Worm (Caenorhabditis elegans) whole organism, L3 larva: Measurements from ENCODE around the gene cogc-4.
"Not testable (repeated sequence)": the region's sequence is repeated elsewhere in the genome, so short reads cannot be mapped to it uniquely, and the experiment has no call there.

Experiments used
- ceh-16 ChIP-seq: sonication (generic microtip); optimal IDR thresholded peaks from 2 replicates; lab custom pipeline; 2017; ENCODE audit warnings: missing biosample characterization, missing genetic modification characterization
- ceh-9 ChIP-seq: sonication (generic microtip); optimal IDR thresholded peaks from 2 replicates; lab custom pipeline; 2018; ENCODE audit warnings: missing biosample characterization, missing genetic modification characterization
- lin-15B ChIP-seq: fragments of 150-350 bp; optimal IDR thresholded peaks from 2 replicates; lab custom pipeline; 2014; ENCODE audit warnings: missing biosample characterization, missing genetic modification characterization
- mml-1 ChIP-seq: fragments of 150-350 bp; sonication (generic microtip); optimal IDR thresholded peaks from 3 replicates; lab custom pipeline; 2014; ENCODE audit warnings: missing biosample characterization, missing genetic modification characterization
- nhr-28 ChIP-seq: fragments of 150-350 bp; optimal IDR thresholded peaks from 2 replicates; lab custom pipeline; 2014; ENCODE audit warnings: missing biosample characterization, missing genetic modification characterization
- nhr-43 ChIP-seq: sonication (generic microtip); optimal IDR thresholded peaks from 2 replicates; lab custom pipeline; 2016; ENCODE audit warnings: mild to moderate bottlenecking, missing genetic modification characterization, missing compliant biosample characterization; ENCODE audit not compliant: poor library complexity, severe bottlenecking
- skn-1 ChIP-seq: fragments of 150-350 bp; optimal IDR thresholded peaks from 2 replicates; lab custom pipeline; 2014; ENCODE audit warnings: missing biosample characterization, missing genetic modification characterization
- ztf-11 ChIP-seq: fragments of 150-350 bp; optimal IDR thresholded peaks from 2 replicates; lab custom pipeline; 2014; ENCODE audit warnings: missing biosample characterization, missing genetic modification characterization

cogc-4 gene

ce11 chrII:1441479-1441878 lies 38.2 kb downstream of the cogc-4 start:
- TF ChIP-seq ztf-11 (tag; lab: Kevin White, UChicago) (no peak), ceh-9 (tag; lab: Kevin White, UChicago) (no peak), nhr-28 (no peak), mml-1 (no peak), ceh-16 (tag; lab: Kevin White, UChicago) (no peak)

- TF ChIP-seq lin-15B (tag; lab: Kevin White, UChicago): no peak
These were observed 41.7 kb downstream of the cogc-4 start, which contains the start of gene scl-17 for ce11 chrII:1444911-1445310. Gene scl-17, plus strand, starts transcription at chrII:1445211.

ce11 chrII:1446696-1447293 lies 43.6 kb downstream of the cogc-4 start, which contains the start of gene Y51H7C.12:
Gene Y51H7C.12, minus strand, starts transcription at chrII:1446746.
- not testable (repeated sequence) for TF ChIP-seq ceh-16, skn-1, nhr-43 (tag; lab: Kevin White, UChicago)
